Fruit fly (Drosophila melanogaster): ENCODE data around the gene Parg.

The Parg gene

dm6 chrX:3671469-3672094 is at the start of gene Parg, which contains the start of gene Mnt:
Gene Parg, minus strand, starts transcription at chrX:3671502.
Gene Mnt, plus strand, starts transcription at chrX:3671801.
- no peak for TF ChIP-seq Myc (optimal IDR thresholded peaks at IDR 0.05)
- no peak for TF ChIP-seq ttk (optimal IDR thresholded peaks at IDR 0.05)

dm6 chrX:3720176-3720981 is 49.1 kb upstream of the Parg start:
- TF ChIP-seq h (optimal IDR thresholded peaks at IDR 0.05) (no peak), psq (optimal IDR thresholded peaks at IDR 0.05) (no peak), Sin3A (optimal IDR thresholded peaks at IDR 0.05) (no peak), Myc (optimal IDR thresholded peaks at IDR 0.05) (no peak), insv (optimal IDR thresholded peaks at IDR 0.05) (no peak), ttk (optimal IDR thresholded peaks at IDR 0.05) (no peak)

- TF ChIP-seq Myc (optimal IDR thresholded peaks at IDR 0.05) = no peak
- no peak for TF ChIP-seq h (optimal IDR thresholded peaks at IDR 0.05)
- TF ChIP-seq ttk (optimal IDR thresholded peaks at IDR 0.05) = no peak
- no peak for TF ChIP-seq insv (optimal IDR thresholded peaks at IDR 0.05)
- TF ChIP-seq psq (optimal IDR thresholded peaks at IDR 0.05) = no peak
- TF ChIP-seq Sin3A (optimal IDR thresholded peaks at IDR 0.05) = no peak
These were observed 48.3 kb upstream of the Parg start, which contains the start of the genes Rala and Tlk for dm6 chrX:3719480-3720064. Gene Rala, minus strand, starts transcription at chrX:3719635. Gene Tlk, plus strand, starts transcription at chrX:3720007.

DNA sequence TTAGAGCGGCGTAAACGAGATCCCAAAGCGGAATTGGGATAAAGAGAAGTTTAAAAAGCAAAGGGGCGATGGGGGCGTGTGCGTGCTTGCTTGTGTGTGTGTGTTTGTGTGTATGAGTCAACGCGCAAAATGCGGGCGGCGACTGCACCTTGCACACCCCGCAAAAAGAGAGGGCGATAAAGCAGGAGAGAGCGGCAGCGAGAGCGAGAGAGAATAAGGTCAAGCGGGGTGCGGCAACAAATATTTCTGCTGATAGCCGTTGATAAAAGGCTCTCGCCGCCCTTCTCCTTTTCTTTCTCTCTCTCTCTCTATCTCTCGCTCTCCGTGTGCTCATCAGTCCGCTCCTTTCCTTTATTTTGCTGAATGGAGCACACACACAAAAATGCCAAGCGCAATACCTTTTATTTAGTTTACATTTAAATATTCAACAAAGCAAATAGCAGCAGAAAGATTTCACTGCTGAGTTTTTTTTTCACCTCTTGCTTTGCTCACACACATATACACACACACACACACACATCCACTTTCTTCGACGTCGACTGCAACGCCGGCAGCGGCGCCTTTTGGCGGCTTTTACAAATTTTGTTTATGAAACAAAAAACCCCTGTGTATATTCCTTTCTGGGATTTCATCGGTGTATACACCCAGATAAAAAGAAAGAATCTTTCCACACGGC is 47.4 kb upstream of the Parg start:
- TF ChIP-seq insv (optimal IDR thresholded peaks at IDR 0.05) (no peak), Sin3A (optimal IDR thresholded peaks at IDR 0.05) (no peak), Myc (optimal IDR thresholded peaks at IDR 0.05) (no peak), ttk (optimal IDR thresholded peaks at IDR 0.05) (no peak), psq (optimal IDR thresholded peaks at IDR 0.05) (no peak)

- no peak for TF ChIP-seq Myc (optimal IDR thresholded peaks at IDR 0.05)
These were observed 44.3 kb upstream of the Parg start for dm6 chrX:3715616-3716015.

DNA sequence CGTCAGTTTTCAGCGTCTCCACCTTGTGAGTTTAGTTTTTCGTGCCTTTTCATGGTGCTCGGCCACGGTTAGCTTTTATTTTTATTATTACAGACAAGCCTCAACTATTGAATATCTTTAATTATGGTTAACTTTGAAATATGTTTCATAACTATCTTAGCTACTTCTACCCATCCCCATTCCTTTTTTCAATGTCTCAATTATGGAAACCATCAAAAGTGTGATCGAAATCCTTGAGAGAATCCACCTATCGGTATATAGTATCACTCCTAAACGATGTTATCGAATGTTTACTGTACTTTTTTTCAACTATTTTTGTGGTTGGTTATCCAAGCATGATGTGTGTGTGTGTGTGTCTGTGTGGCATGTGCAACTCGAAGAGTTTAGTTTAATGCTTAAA is 42.7 kb upstream of the Parg start:
- TF ChIP-seq h (optimal IDR thresholded peaks at IDR 0.05) (no peak), Myc (optimal IDR thresholded peaks at IDR 0.05) (no peak), insv (optimal IDR thresholded peaks at IDR 0.05) (no peak), ttk (optimal IDR thresholded peaks at IDR 0.05) (no peak), psq (optimal IDR thresholded peaks at IDR 0.05) (no peak), Sin3A (optimal IDR thresholded peaks at IDR 0.05) (no peak)

DNA sequence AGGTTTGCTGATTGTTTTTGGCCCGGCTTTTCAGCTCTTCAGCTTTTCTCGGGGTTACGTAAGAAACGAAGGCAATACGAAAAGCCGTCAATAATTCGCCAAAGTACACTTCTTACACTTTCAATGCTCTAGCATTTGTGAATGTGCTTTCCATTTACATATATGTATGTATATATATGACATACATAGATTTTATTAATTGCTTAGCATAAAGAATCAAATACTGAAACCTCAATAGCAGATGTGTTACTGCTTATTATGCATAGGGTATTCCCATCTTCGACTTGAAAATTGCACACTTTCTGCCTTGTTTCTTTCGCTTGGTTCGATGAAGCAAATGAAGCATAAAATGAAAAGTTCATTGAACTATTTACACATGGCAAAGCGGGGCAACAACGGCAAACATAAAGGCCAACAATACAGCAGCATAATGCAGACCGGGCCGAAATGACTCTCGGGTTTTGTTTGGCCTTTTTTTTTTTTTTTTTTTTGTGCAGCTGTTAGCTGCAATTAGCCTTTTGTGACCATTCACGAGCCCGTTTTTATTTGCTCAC is 39.3 kb upstream of the Parg start:
- no peak for TF ChIP-seq ttk (optimal IDR thresholded peaks at IDR 0.05)

dm6 chrX:3704204-3704660 is 32.9 kb upstream of the Parg start:
- TF ChIP-seq Myc (optimal IDR thresholded peaks at IDR 0.05) = no peak
- TF ChIP-seq insv (optimal IDR thresholded peaks at IDR 0.05) = no peak
- TF ChIP-seq Sin3A (optimal IDR thresholded peaks at IDR 0.05) = no peak
- no peak for TF ChIP-seq h (optimal IDR thresholded peaks at IDR 0.05)
- no peak for TF ChIP-seq ttk (optimal IDR thresholded peaks at IDR 0.05)
- TF ChIP-seq psq (optimal IDR thresholded peaks at IDR 0.05) = no peak

- TF ChIP-seq psq (optimal IDR thresholded peaks at IDR 0.05) (no peak), h (optimal IDR thresholded peaks at IDR 0.05) (no peak), Sin3A (optimal IDR thresholded peaks at IDR 0.05) (no peak), Myc (optimal IDR thresholded peaks at IDR 0.05) (no peak), ttk (optimal IDR thresholded peaks at IDR 0.05) (no peak), insv (optimal IDR thresholded peaks at IDR 0.05) (no peak)
These were observed 25.4 kb upstream of the Parg start for dm6 chrX:3696540-3697206.

DNA sequence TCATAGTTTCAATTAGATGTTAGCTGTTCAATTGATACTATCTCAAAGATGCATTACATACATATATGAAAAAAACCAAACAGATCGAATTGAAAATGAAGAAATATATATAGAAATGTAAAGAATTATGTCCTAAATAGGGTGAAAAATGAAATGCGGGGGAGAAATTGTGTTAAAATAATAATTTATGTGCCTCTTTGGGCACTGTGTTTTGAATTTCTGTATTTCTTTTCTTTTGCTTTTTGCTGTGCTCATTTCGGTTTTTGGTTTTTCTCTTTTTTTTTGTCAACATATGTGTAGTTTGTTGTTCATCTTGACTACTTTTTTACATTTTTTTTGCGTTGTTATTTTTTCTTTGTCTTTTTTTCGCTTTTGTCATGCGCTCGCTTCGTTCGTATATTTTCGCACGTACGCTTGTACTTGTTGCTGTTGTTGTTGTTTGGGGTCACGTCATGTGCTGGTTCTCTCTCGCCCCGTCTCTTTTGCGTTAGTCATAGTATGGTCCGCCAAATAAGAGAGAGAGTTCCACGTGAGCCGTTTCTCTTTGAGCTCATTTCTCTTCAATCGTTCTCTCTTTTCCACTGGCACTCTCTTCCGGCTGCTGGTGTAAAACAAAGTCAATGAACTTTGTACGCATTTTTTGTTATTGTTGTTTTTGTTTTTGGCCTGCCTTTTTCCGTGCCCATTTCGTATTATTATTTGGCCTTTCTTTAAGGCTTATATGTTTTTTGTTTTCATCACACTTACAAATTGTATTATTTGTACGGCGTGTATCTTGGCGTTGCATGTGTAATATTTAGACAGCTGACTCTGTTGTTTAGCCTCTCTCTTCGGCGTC is 24.1 kb upstream of the Parg start:
- no peak for TF ChIP-seq insv (optimal IDR thresholded peaks at IDR 0.05)
- TF ChIP-seq Myc (optimal IDR thresholded peaks at IDR 0.05) = no peak
- no peak for TF ChIP-seq psq (optimal IDR thresholded peaks at IDR 0.05)
- TF ChIP-seq h (optimal IDR thresholded peaks at IDR 0.05) = no peak
- no peak for TF ChIP-seq Sin3A (optimal IDR thresholded peaks at IDR 0.05)
- no peak for TF ChIP-seq ttk (optimal IDR thresholded peaks at IDR 0.05)

DNA sequence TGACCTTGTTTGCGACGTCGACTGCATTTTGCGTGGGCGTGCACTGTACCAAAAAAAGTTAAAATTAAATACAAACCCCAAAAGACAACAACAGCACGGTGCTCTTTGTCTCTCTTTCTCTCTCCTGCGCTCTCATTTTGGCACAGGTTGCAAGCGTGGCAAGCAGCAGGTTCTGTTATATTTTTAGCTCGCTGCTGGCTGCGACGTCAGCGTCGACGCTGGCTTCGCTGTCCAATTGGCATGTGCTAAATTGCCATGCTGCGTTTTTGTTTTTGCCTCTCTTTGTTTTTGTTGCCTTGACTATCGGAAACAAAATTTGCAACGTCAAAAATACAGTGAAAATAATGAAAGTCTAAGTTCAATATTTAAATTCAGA is 23.5 kb upstream of the Parg start:
- no peak for TF ChIP-seq psq (optimal IDR thresholded peaks at IDR 0.05)
- no peak for TF ChIP-seq ttk (optimal IDR thresholded peaks at IDR 0.05)
- no peak for TF ChIP-seq Myc (optimal IDR thresholded peaks at IDR 0.05)
- no peak for TF ChIP-seq insv (optimal IDR thresholded peaks at IDR 0.05)
- no peak for TF ChIP-seq h (optimal IDR thresholded peaks at IDR 0.05)
- TF ChIP-seq Sin3A (optimal IDR thresholded peaks at IDR 0.05) = no peak
